Worm (Caenorhabditis elegans) whole organism, L1 larva: ENCODE data around the gene cyn-17.
A peak's percentile ranks its signal among the peaks of the same experiment; 100 is the strongest.

Experiments used
- C16A3.4 ChIP-seq: fragments of 150-350 bp; optimal IDR thresholded peaks from 2 replicates; lab custom pipeline; 2014; ENCODE audit warnings: missing biosample characterization, missing genetic modification characterization
- aly-2 ChIP-seq: fragments of 150-350 bp; optimal IDR thresholded peaks from 2 replicates; lab custom pipeline; 2014; ENCODE audit warnings: missing biosample characterization, missing genetic modification characterization
- blmp-1 ChIP-seq: fragments of 150-350 bp; optimal IDR thresholded peaks from 2 replicates; lab custom pipeline; 2014; ENCODE audit warnings: missing biosample characterization, missing genetic modification characterization
- ceh-82 ChIP-seq, 3 experiments: fragments of 150-350 bp in 1 of 3; sonication (generic microtip) in 2 of 3; optimal IDR thresholded peaks; 2 replicates each; lab custom pipeline; 2014 to 2017; ENCODE audit warnings: missing biosample characterization in 3 of 3, missing genetic modification characterization in 3 of 3
- ceh-88 ChIP-seq: fragments of 200-800 bp; sonication (Bioruptor generic); IDR thresholded peaks from 2 replicates; pipeline ENCODE4 v1.3.6; 2022; ENCODE audit warnings: missing genetic modification characterization, missing compliant biosample characterization
- ceh-90 ChIP-seq: sonication (generic microtip); optimal IDR thresholded peaks from 2 replicates; lab custom pipeline; 2016; ENCODE audit warnings: missing genetic modification characterization, missing compliant biosample characterization
- dpl-1 ChIP-seq, 3 experiments: fragments of 150-350 bp in 2 of 3; sonication (generic microtip) in 1 of 3; optimal IDR thresholded peaks; 2 replicates each; lab custom pipeline; 2014 to 2017; ENCODE audit warnings: missing biosample characterization in 3 of 3, missing genetic modification characterization in 3 of 3, missing genetic modification reagents in 3 of 3
- dsc-1 ChIP-seq: sonication (generic microtip); optimal IDR thresholded peaks from 2 replicates; lab custom pipeline; 2016; ENCODE audit warnings: mild to moderate bottlenecking, missing genetic modification characterization, missing compliant biosample characterization
- efl-1 ChIP-seq, 4 experiments: fragments of 150-350 bp; optimal IDR thresholded peaks in 3 of 4; peaks in 1 of 4; 1 replicate in 1 of 4; 2 replicates in 3 of 4; lab custom pipeline; 2014; ENCODE audit warnings: missing biosample characterization in 2 of 4, missing genetic modification characterization in 2 of 4, missing genetic modification reagents in 2 of 4
- efl-3 ChIP-seq: fragments of 200-800 bp; sonication (Bioruptor generic); optimal IDR thresholded peaks from 2 replicates; lab custom pipeline; 2018; ENCODE audit warnings: mild to moderate bottlenecking, missing genetic modification characterization, missing compliant biosample characterization
- elt-3 ChIP-seq, 6 experiments: fragments of 150-350 bp in 1 of 6; sonication (generic microtip); optimal IDR thresholded peaks; 2 replicates each; lab custom pipeline; 2017 to 2018; ENCODE audit warnings: missing biosample characterization in 6 of 6, missing genetic modification characterization in 6 of 6, inconsistent platforms in 1 of 6
- ets-5 ChIP-seq: fragments of 200-800 bp; sonication (Bioruptor generic); IDR thresholded peaks from 2 replicates; pipeline ENCODE4 v1.3.6; 2022; ENCODE audit warnings: missing genetic modification characterization, missing compliant biosample characterization
- fkh-8 ChIP-seq: sonication (generic microtip); optimal IDR thresholded peaks from 2 replicates; lab custom pipeline; 2016; ENCODE audit warnings: mild to moderate bottlenecking, missing genetic modification characterization, missing compliant biosample characterization
- grh-1 ChIP-seq: fragments of 200-800 bp; sonication (Bioruptor generic); IDR thresholded peaks from 2 replicates; pipeline ENCODE4 v1.3.6; 2022; ENCODE audit warnings: missing genetic modification reagents, missing genetic modification characterization, missing compliant biosample characterization
- isw-1 ChIP-seq: fragments of 200-800 bp; sonication (Bioruptor generic); IDR thresholded peaks from 2 replicates; pipeline ENCODE4 v1.3.6; 2022; ENCODE audit warnings: missing genetic modification characterization, missing compliant biosample characterization
- jun-1 ChIP-seq: fragments of 150-350 bp; optimal IDR thresholded peaks from 2 replicates; lab custom pipeline; 2014; ENCODE audit warnings: missing biosample characterization, missing genetic modification reagents, missing genetic modification characterization
- lin-13 ChIP-seq: fragments of 150-350 bp; optimal IDR thresholded peaks from 2 replicates; lab custom pipeline; 2014; ENCODE audit warnings: missing biosample characterization, missing genetic modification reagents, missing genetic modification characterization
- lin-14 ChIP-seq: fragments of 200-800 bp; sonication (Bioruptor generic); optimal IDR thresholded peaks from 2 replicates; lab custom pipeline; 2018; ENCODE audit warnings: mild to moderate bottlenecking, missing genetic modification characterization, moderate library complexity, missing compliant biosample characterization
- lin-15B ChIP-seq: fragments of 150-350 bp; sonication (generic microtip); optimal IDR thresholded peaks from 3 replicates; lab custom pipeline; 2014; ENCODE audit warnings: missing biosample characterization, missing genetic modification characterization
- lin-35 ChIP-seq, 2 experiments: fragments of 150-350 bp; optimal IDR thresholded peaks; 2 replicates each; lab custom pipeline; 2014; ENCODE audit warnings: missing biosample characterization in 2 of 2, missing genetic modification characterization in 2 of 2, missing genetic modification reagents in 2 of 2
- lsy-2 ChIP-seq, 2 experiments: fragments of 150-350 bp; optimal IDR thresholded peaks; 2 replicates each; lab custom pipeline; 2014; ENCODE audit warnings: missing biosample characterization in 2 of 2, missing genetic modification characterization in 2 of 2
- mab-9 ChIP-seq: fragments of 200-800 bp; sonication (Bioruptor generic); IDR thresholded peaks from 2 replicates; pipeline ENCODE4 v1.3.6; 2022; ENCODE audit warnings: missing genetic modification reagents, missing genetic modification characterization, missing compliant biosample characterization
- mdl-1 ChIP-seq, 2 experiments: fragments of 150-350 bp; optimal IDR thresholded peaks; 2 replicates each; lab custom pipeline; 2014 to 2017; ENCODE audit warnings: missing biosample characterization in 2 of 2, missing genetic modification characterization in 2 of 2, inconsistent platforms in 1 of 2
- mep-1 ChIP-seq: fragments of 150-350 bp; optimal IDR thresholded peaks from 2 replicates; lab custom pipeline; 2014; ENCODE audit warnings: missing biosample characterization, missing genetic modification characterization
- nhr-19 ChIP-seq: fragments of 200-800 bp; sonication (Bioruptor generic); conservative IDR thresholded peaks from 2 replicates; pipeline ENCODE4 v1.3.6; 2022; ENCODE audit warnings: missing genetic modification characterization, missing compliant biosample characterization
- nhr-20 ChIP-seq: sonication (generic microtip); optimal IDR thresholded peaks from 2 replicates; lab custom pipeline; 2016; ENCODE audit warnings: mild to moderate bottlenecking, missing genetic modification characterization, missing compliant biosample characterization
- nhr-237 ChIP-seq: fragments of 150-350 bp; optimal IDR thresholded peaks from 2 replicates; lab custom pipeline; 2014; ENCODE audit warnings: missing biosample characterization, missing genetic modification characterization
- nhr-47 ChIP-seq: sonication (generic microtip); optimal IDR thresholded peaks from 2 replicates; lab custom pipeline; 2016; ENCODE audit warnings: mild to moderate bottlenecking, missing genetic modification characterization, moderate library complexity, missing compliant biosample characterization
- nhr-71 ChIP-seq: sonication (generic microtip); optimal IDR thresholded peaks from 2 replicates; lab custom pipeline; 2016; ENCODE audit warnings: mild to moderate bottlenecking, missing genetic modification characterization, moderate library complexity, missing compliant biosample characterization
- nhr-85 ChIP-seq: sonication (generic microtip); peaks from one replicate; lab custom pipeline; 2016; ENCODE audit warnings: missing genetic modification characterization, inconsistent platforms, missing compliant biosample characterization
- nhr-90 ChIP-seq: sonication (generic microtip); optimal IDR thresholded peaks from 2 replicates; lab custom pipeline; 2016; ENCODE audit warnings: mild to moderate bottlenecking, missing genetic modification characterization, missing compliant biosample characterization; ENCODE audit not compliant: poor library complexity
- pax-3 ChIP-seq: fragments of 200-800 bp; sonication (Bioruptor generic); optimal IDR thresholded peaks from 2 replicates; lab custom pipeline; 2018; ENCODE audit warnings: mild to moderate bottlenecking, missing genetic modification characterization, moderate library complexity, missing compliant biosample characterization
- rnt-1 ChIP-seq: sonication (generic microtip); optimal IDR thresholded peaks from 2 replicates; lab custom pipeline; 2016; ENCODE audit warnings: mild to moderate bottlenecking, missing genetic modification characterization, moderate library complexity, missing compliant biosample characterization
- skn-1 ChIP-seq: fragments of 150-350 bp; optimal IDR thresholded peaks from 2 replicates; lab custom pipeline; 2014; ENCODE audit warnings: missing biosample characterization, missing genetic modification characterization
- snu-23 ChIP-seq: sonication (generic microtip); optimal IDR thresholded peaks from 2 replicates; lab custom pipeline; 2016; ENCODE audit warnings: missing genetic modification characterization, missing compliant biosample characterization
- swsn-7 ChIP-seq: sonication (generic microtip); optimal IDR thresholded peaks from 2 replicates; lab custom pipeline; 2016; ENCODE audit warnings: missing genetic modification characterization, missing compliant biosample characterization
- tbx-2 ChIP-seq: sonication (generic microtip); optimal IDR thresholded peaks from 2 replicates; lab custom pipeline; 2016; ENCODE audit warnings: missing genetic modification characterization, missing compliant biosample characterization
- unc-130 ChIP-seq: fragments of 150-350 bp; optimal IDR thresholded peaks from 2 replicates; lab custom pipeline; 2017; ENCODE audit warnings: missing biosample characterization, missing genetic modification characterization, inconsistent platforms
- unc-98 ChIP-seq: fragments of 200-800 bp; sonication (Bioruptor generic); IDR thresholded peaks from 2 replicates; pipeline ENCODE4 v1.3.6; 2022; ENCODE audit warnings: missing genetic modification characterization, missing compliant biosample characterization
- xbp-1 ChIP-seq: sonication (generic microtip); optimal IDR thresholded peaks from 2 replicates; lab custom pipeline; 2016; ENCODE audit warnings: missing genetic modification characterization, missing compliant biosample characterization

cyn-17 gene

ce11 chrV:5774137-5774536 is 25.3 kb upstream of the cyn-17 start:
- no peak for TF ChIP-seq pax-3 (tag; lab: Kevin White, UChicago)
- TF ChIP-seq efl-1 (optimal IDR thresholded peaks at IDR 0.05; lab: Kevin White, UChicago), result no peak
- TF ChIP-seq efl-1 (GFP tag; optimal IDR thresholded peaks at IDR 0.05 in 1 of 2; lab: Kevin White, UChicago), result peak in 1 of 2 experiments; percentile 91
- no peak for TF ChIP-seq aly-2
- TF ChIP-seq nhr-19 (GFP tag; lab: Robert Waterston, UW), result no peak
- no peak for TF ChIP-seq tbx-2 (tag; lab: Kevin White, UChicago)

DNA sequence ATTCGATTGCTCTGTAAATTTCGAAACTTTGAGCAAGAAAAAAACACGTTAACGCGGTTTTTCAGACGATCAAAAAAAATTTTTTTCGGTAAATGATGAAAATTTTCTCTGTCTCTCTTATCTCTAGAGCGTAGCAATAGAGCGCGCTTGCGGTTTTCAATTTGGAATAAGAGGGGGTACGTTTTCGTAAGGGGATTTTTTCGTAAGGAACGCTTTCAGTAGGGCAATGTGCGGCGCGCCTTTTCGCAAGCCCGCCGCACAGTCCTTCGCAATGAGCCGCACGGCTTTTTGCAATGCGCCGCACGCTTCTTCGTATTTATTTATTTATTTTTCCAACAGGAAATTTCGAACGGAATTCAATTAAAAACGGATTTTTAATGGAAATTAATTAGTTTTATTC is 22.5 kb upstream of the cyn-17 start, which contains the start of gene F44E7.4:
F44E7.4 (minus strand) TSS at position 13 of the 400 bp plus-strand sequence.
- TF ChIP-seq blmp-1, result peak; percentile 32
- peak; percentile 96 for TF ChIP-seq nhr-19 (GFP tag; lab: Robert Waterston, UW)
- peak; percentile 84 for TF ChIP-seq mab-9
- TF ChIP-seq lin-15B (tag; lab: Kevin White, UChicago), result peak; percentile 31
- TF ChIP-seq nhr-20, result peak; percentile 54
- TF ChIP-seq nhr-90 (tag; lab: Kevin White, UChicago), result peak; percentile 13
- TF ChIP-seq dsc-1 (tag; lab: Kevin White, UChicago), result peak; percentile 2
- TF ChIP-seq mdl-1 (tag; optimal IDR thresholded peaks at IDR 0.05; lab: Kevin White, UChicago), result peak in 1 of 2 experiments; percentile 1
- 0 out of 2 replicates have a peak, but pooled peaks have one; percentile 25 for TF ChIP-seq unc-98 (GFP tag; lab: Robert Waterston, UW)
- peak; percentile 37 to 73 for TF ChIP-seq lsy-2 (tag; optimal IDR thresholded peaks at IDR 0.05; lab: Kevin White, UChicago)
- TF ChIP-seq skn-1 (tag; lab: Kevin White, UChicago), result peak; percentile 65
- peak; percentile 6 for TF ChIP-seq jun-1
- peak; percentile 27 for TF ChIP-seq fkh-8
- TF ChIP-seq dpl-1 (GFP tag; optimal IDR thresholded peaks at IDR 0.05; lab: Kevin White, UChicago), result peak in 2 of 3 experiments; percentile 31 to 44
- peak; percentile 61 for TF ChIP-seq xbp-1 (tag; lab: Kevin White, UChicago)
- peak; percentile 91 for TF ChIP-seq isw-1 (GFP tag; lab: Robert Waterston, UW)
- TF ChIP-seq lin-35 (GFP tag; optimal IDR thresholded peaks at IDR 0.05; lab: Kevin White, UChicago), result peak; percentile 21 to 39
- TF ChIP-seq grh-1, result peak; percentile 85
- peak; percentile 69 for TF ChIP-seq snu-23 (GFP tag; lab: Kevin White, UChicago)
- TF ChIP-seq tbx-2 (tag; lab: Kevin White, UChicago), result peak; percentile 37
- TF ChIP-seq swsn-7 (tag; lab: Kevin White, UChicago), result peak; percentile 49
- peak; percentile 71 for TF ChIP-seq lin-14 (GFP tag; lab: Kevin White, UChicago)
- TF ChIP-seq mep-1 (tag; lab: Kevin White, UChicago), result peak; percentile 27
- TF ChIP-seq lin-13, result peak; percentile 50
- TF ChIP-seq rnt-1 (tag; lab: Kevin White, UChicago), result peak; percentile 61
- TF ChIP-seq ceh-88 (GFP tag; lab: Robert Waterston, UW), result peak; percentile 87
- TF ChIP-seq nhr-85 (tag; lab: Kevin White, UChicago), result peak; percentile 65
- peak in 2 of 3 experiments; percentile 28 to 71 for TF ChIP-seq ceh-82 (tag; optimal IDR thresholded peaks at IDR 0.05; lab: Kevin White, UChicago)
- peak; percentile 69 for TF ChIP-seq nhr-71 (tag; lab: Kevin White, UChicago)
- TF ChIP-seq C16A3.4, result peak; percentile 27
- peak; percentile 49 to 55 for TF ChIP-seq efl-1 (optimal IDR thresholded peaks at IDR 0.05; lab: Kevin White, UChicago)
- TF ChIP-seq efl-1 (GFP tag; optimal IDR thresholded peaks at IDR 0.05 in 1 of 2; lab: Kevin White, UChicago), result peak in 1 of 2 experiments; percentile 44
- TF ChIP-seq nhr-47 (tag; lab: Kevin White, UChicago), result peak; percentile 63

DNA sequence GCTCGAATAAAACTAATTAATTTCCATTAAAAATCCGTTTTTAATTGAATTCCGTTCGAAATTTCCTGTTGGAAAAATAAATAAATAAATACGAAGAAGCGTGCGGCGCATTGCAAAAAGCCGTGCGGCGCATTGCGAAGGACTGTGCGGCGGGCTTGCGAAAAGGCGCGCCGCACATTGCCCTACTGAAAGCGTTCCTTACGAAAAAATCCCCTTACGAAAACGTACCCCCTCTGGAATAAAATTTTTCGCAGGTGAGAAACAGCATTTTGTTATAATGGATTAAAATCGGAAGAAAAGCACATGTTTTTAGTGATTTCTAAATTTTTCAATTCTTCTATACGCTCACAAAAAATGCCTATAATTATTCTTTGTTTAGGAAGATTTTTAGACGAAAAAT is 21.3 kb upstream of the cyn-17 start:
- peak; percentile 57 for TF ChIP-seq grh-1
- TF ChIP-seq nhr-85 (tag; lab: Kevin White, UChicago), result peak; percentile 25
- peak; percentile 25; the same call in 1 of the 2 replicates for TF ChIP-seq isw-1 (GFP tag; lab: Robert Waterston, UW)
- TF ChIP-seq nhr-19 (GFP tag; lab: Robert Waterston, UW), result peak; percentile 70

DNA sequence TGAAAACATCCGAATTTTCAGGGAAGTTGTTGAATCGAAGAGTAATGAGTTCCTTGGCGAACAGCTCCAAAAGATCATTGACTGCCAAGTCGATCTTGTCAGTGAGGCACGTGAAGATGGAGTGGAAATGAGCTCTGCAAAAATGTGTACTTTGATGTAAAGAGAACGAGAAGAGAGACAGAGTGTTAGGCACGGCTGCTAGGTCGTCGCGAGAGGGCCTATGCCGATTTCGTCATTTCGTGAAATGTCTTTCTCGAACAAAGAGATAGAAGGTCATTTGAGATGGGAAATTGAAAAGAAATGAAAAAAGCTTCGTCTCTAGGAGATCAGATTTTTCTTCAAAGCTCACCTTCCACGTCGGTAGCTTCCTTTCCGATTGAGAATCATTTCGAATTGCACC is 19.5 kb upstream of the cyn-17 start:
- TF ChIP-seq nhr-19 (GFP tag; lab: Robert Waterston, UW) (peak; percentile 63), mdl-1 (tag; optimal IDR thresholded peaks at IDR 0.05; lab: Kevin White, UChicago) (peak in 1 of 2 experiments; percentile 22), lin-14 (GFP tag; lab: Kevin White, UChicago) (peak; percentile 77), ets-5 (no peak), skn-1 (tag; lab: Kevin White, UChicago) (peak; percentile 45), nhr-71 (tag; lab: Kevin White, UChicago) (peak; percentile 54), nhr-237 (no peak), mep-1 (tag; lab: Kevin White, UChicago) (no peak), unc-130 (tag; lab: Kevin White, UChicago) (peak; percentile 48), snu-23 (GFP tag; lab: Kevin White, UChicago) (peak; percentile 32), efl-1 (optimal IDR thresholded peaks at IDR 0.05; lab: Kevin White, UChicago) (peak; percentile 8 to 36), efl-1 (GFP tag; optimal IDR thresholded peaks at IDR 0.05 in 1 of 2; lab: Kevin White, UChicago) (peak in 1 of 2 experiments; percentile 2), lin-35 (GFP tag; optimal IDR thresholded peaks at IDR 0.05; lab: Kevin White, UChicago) (peak in 1 of 2 experiments; percentile 13), lin-13 (no peak), jun-1 (no peak), lsy-2 (tag; optimal IDR thresholded peaks at IDR 0.05; lab: Kevin White, UChicago) (peak in 1 of 2 experiments; percentile 39), rnt-1 (tag; lab: Kevin White, UChicago) (peak; percentile 68), ceh-90 (tag; lab: Kevin White, UChicago) (no peak), swsn-7 (tag; lab: Kevin White, UChicago) (no peak), unc-98 (GFP tag; lab: Robert Waterston, UW) (0 out of 2 replicates have a peak, but pooled peaks have one; percentile 22), efl-3 (GFP tag; lab: Kevin White, UChicago) (no peak), nhr-85 (tag; lab: Kevin White, UChicago) (peak; percentile 48), nhr-20 (peak; percentile 27), elt-3 (tag; optimal IDR thresholded peaks at IDR 0.05; lab: Kevin White, UChicago) (no peak), ceh-82 (tag; optimal IDR thresholded peaks at IDR 0.05; lab: Kevin White, UChicago) (peak in 2 of 3 experiments; percentile 19 to 45)
